Worm (Caenorhabditis elegans) whole organism, L3 larva: Measurements from ENCODE around the gene spp-22.

Experiments
- R02D3.7 ChIP-seq: fragments of 150-350 bp; optimal IDR thresholded peaks from 2 replicates; lab custom pipeline; 2014; ENCODE audit warnings: missing biosample characterization, missing genetic modification characterization
- ZK546.5 ChIP-seq: sonication (generic microtip); optimal IDR thresholded peaks from 2 replicates; lab custom pipeline; 2017; ENCODE audit warnings: missing biosample characterization, missing genetic modification characterization
- aly-2 ChIP-seq: fragments of 150-350 bp; optimal IDR thresholded peaks from 2 replicates; lab custom pipeline; 2014; ENCODE audit warnings: missing biosample characterization, missing genetic modification characterization
- ama-1 ChIP-seq: fragments of 150-350 bp; optimal IDR thresholded peaks from 2 replicates; lab custom pipeline; 2018
- ceh-16 ChIP-seq: sonication (generic microtip); optimal IDR thresholded peaks from 2 replicates; lab custom pipeline; 2017; ENCODE audit warnings: missing biosample characterization, missing genetic modification characterization
- ceh-28 ChIP-seq: fragments of 150-350 bp; optimal IDR thresholded peaks from 2 replicates; lab custom pipeline; 2014; ENCODE audit warnings: missing biosample characterization, missing genetic modification reagents, missing genetic modification characterization
- ceh-82 ChIP-seq: fragments of 150-350 bp; optimal IDR thresholded peaks from 2 replicates; lab custom pipeline; 2014; ENCODE audit warnings: missing biosample characterization, missing genetic modification characterization
- ceh-9 ChIP-seq: sonication (generic microtip); optimal IDR thresholded peaks from 2 replicates; lab custom pipeline; 2018; ENCODE audit warnings: missing biosample characterization, missing genetic modification characterization
- daf-12 ChIP-seq: fragments of 150-350 bp; optimal IDR thresholded peaks from 2 replicates; lab custom pipeline; 2014; ENCODE audit warnings: missing biosample characterization, missing genetic modification reagents, missing genetic modification characterization
- egl-27 ChIP-seq: sonication (generic microtip); optimal IDR thresholded peaks from 4 replicates; lab custom pipeline; 2017; ENCODE audit warnings: missing biosample characterization, missing genetic modification reagents, missing genetic modification characterization
- egl-5 ChIP-seq: fragments of 150-350 bp; optimal IDR thresholded peaks from 2 replicates; lab custom pipeline; 2017; ENCODE audit warnings: missing biosample characterization, missing genetic modification reagents, missing genetic modification characterization, inconsistent platforms
- elt-1 ChIP-seq: fragments of 150-350 bp; optimal IDR thresholded peaks from 2 replicates; lab custom pipeline; 2014; ENCODE audit warnings: missing biosample characterization, missing genetic modification characterization
- elt-2 ChIP-seq: sonication (generic microtip); optimal IDR thresholded peaks from 2 replicates; lab custom pipeline; 2016; ENCODE audit warnings: missing genetic modification reagents, mild to moderate bottlenecking, missing genetic modification characterization, missing compliant biosample characterization
- eor-1 ChIP-seq, 2 experiments: fragments of 150-350 bp; optimal IDR thresholded peaks; 2 replicates each; lab custom pipeline; 2014 to 2018; ENCODE audit warnings: missing biosample characterization in 2 of 2, missing genetic modification characterization in 2 of 2
- fkh-10 ChIP-seq: sonication (generic microtip); optimal IDR thresholded peaks from 2 replicates; lab custom pipeline; 2017; ENCODE audit warnings: missing biosample characterization, missing genetic modification reagents, missing genetic modification characterization
- fkh-2 ChIP-seq: fragments of 150-350 bp; optimal IDR thresholded peaks from 2 replicates; lab custom pipeline; 2014; ENCODE audit warnings: missing biosample characterization, missing genetic modification reagents, missing genetic modification characterization
- fos-1 ChIP-seq: fragments of 150-350 bp; optimal IDR thresholded peaks from 2 replicates; lab custom pipeline; 2014; ENCODE audit warnings: missing biosample characterization, missing genetic modification characterization
- hmg-11 ChIP-seq: sonication (generic microtip); optimal IDR thresholded peaks from 2 replicates; lab custom pipeline; 2016; ENCODE audit warnings: missing genetic modification characterization, missing compliant biosample characterization
- jun-1 ChIP-seq: fragments of 150-350 bp; optimal IDR thresholded peaks from 2 replicates; lab custom pipeline; 2014; ENCODE audit warnings: missing biosample characterization, missing genetic modification reagents, missing genetic modification characterization
- lin-15B ChIP-seq: fragments of 150-350 bp; optimal IDR thresholded peaks from 2 replicates; lab custom pipeline; 2014; ENCODE audit warnings: missing biosample characterization, missing genetic modification characterization
- lin-39 ChIP-seq: fragments of 150-350 bp; optimal IDR thresholded peaks from 2 replicates; lab custom pipeline; 2018; ENCODE audit warnings: missing biosample characterization, missing genetic modification reagents, missing genetic modification characterization
- lsy-12 ChIP-seq: sonication (generic microtip); optimal IDR thresholded peaks from 2 replicates; lab custom pipeline; 2016; ENCODE audit warnings: mild to moderate bottlenecking, missing genetic modification characterization, missing compliant biosample characterization
- mdl-1 ChIP-seq: fragments of 150-350 bp; optimal IDR thresholded peaks from 2 replicates; lab custom pipeline; 2014; ENCODE audit warnings: missing biosample characterization, missing genetic modification characterization
- mml-1 ChIP-seq: fragments of 150-350 bp; sonication (generic microtip); optimal IDR thresholded peaks from 3 replicates; lab custom pipeline; 2014; ENCODE audit warnings: missing biosample characterization, missing genetic modification characterization
- nfya-1 ChIP-seq: sonication (generic microtip); optimal IDR thresholded peaks from 2 replicates; lab custom pipeline; 2017; ENCODE audit warnings: missing genetic modification characterization, mild to moderate bottlenecking, missing compliant biosample characterization, antibody characterized with exemption, moderate library complexity; ENCODE audit not compliant: insufficient read depth
- nhr-11 ChIP-seq: fragments of 150-350 bp; optimal IDR thresholded peaks from 2 replicates; lab custom pipeline; 2014; ENCODE audit warnings: missing biosample characterization, missing genetic modification characterization
- nhr-23 ChIP-seq: fragments of 150-350 bp; optimal IDR thresholded peaks from 2 replicates; lab custom pipeline; 2014; ENCODE audit warnings: missing biosample characterization, missing genetic modification reagents, missing genetic modification characterization
- nhr-237 ChIP-seq: fragments of 150-350 bp; optimal IDR thresholded peaks from 2 replicates; lab custom pipeline; 2014; ENCODE audit warnings: missing biosample characterization, missing genetic modification characterization
- nhr-28 ChIP-seq: fragments of 150-350 bp; optimal IDR thresholded peaks from 2 replicates; lab custom pipeline; 2014; ENCODE audit warnings: missing biosample characterization, missing genetic modification characterization
- nhr-76 ChIP-seq: fragments of 150-350 bp; sonication (generic microtip); optimal IDR thresholded peaks from 5 replicates; lab custom pipeline; 2014; ENCODE audit warnings: missing biosample characterization, missing genetic modification characterization
- pha-4 ChIP-seq: fragments of 150-350 bp; optimal IDR thresholded peaks from 2 replicates; lab custom pipeline; 2014; ENCODE audit warnings: missing biosample characterization, missing genetic modification reagents, missing genetic modification characterization
- pqm-1 ChIP-seq: fragments of 150-350 bp; optimal IDR thresholded peaks from 2 replicates; lab custom pipeline; 2017; ENCODE audit warnings: missing biosample characterization, missing genetic modification characterization, inconsistent platforms
- sea-2 ChIP-seq: fragments of 150-350 bp; sonication (generic microtip); optimal IDR thresholded peaks from 4 replicates; lab custom pipeline; 2014; ENCODE audit warnings: missing biosample characterization, missing genetic modification reagents, missing genetic modification characterization
- skn-1 ChIP-seq: fragments of 150-350 bp; optimal IDR thresholded peaks from 2 replicates; lab custom pipeline; 2014; ENCODE audit warnings: missing biosample characterization, missing genetic modification characterization
- snpc-4 ChIP-seq: fragments of 150-350 bp; optimal IDR thresholded peaks from 2 replicates; lab custom pipeline; 2014; ENCODE audit warnings: missing biosample characterization, missing genetic modification characterization
- tbx-2 ChIP-seq: sonication (generic microtip); optimal IDR thresholded peaks from 2 replicates; lab custom pipeline; 2016; ENCODE audit warnings: mild to moderate bottlenecking, missing genetic modification characterization, missing compliant biosample characterization
- unc-39 ChIP-seq: sonication (generic microtip); optimal IDR thresholded peaks from 4 replicates; lab custom pipeline; 2017; ENCODE audit warnings: missing biosample characterization, missing genetic modification characterization
- unc-62 ChIP-seq: fragments of 150-350 bp; sonication (generic microtip); optimal IDR thresholded peaks from 4 replicates; lab custom pipeline; 2014; ENCODE audit warnings: missing biosample characterization, missing genetic modification reagents, missing genetic modification characterization
- zag-1 ChIP-seq: fragments of 150-350 bp; optimal IDR thresholded peaks from 2 replicates; lab custom pipeline; 2014; ENCODE audit warnings: missing biosample characterization, missing genetic modification characterization
- ztf-11 ChIP-seq: fragments of 150-350 bp; optimal IDR thresholded peaks from 2 replicates; lab custom pipeline; 2014; ENCODE audit warnings: missing biosample characterization, missing genetic modification characterization
- ztf-4 ChIP-seq: fragments of 150-350 bp; optimal IDR thresholded peaks from 2 replicates; lab custom pipeline; 2014; ENCODE audit warnings: missing biosample characterization, missing genetic modification characterization

The spp-22 gene

DNA sequence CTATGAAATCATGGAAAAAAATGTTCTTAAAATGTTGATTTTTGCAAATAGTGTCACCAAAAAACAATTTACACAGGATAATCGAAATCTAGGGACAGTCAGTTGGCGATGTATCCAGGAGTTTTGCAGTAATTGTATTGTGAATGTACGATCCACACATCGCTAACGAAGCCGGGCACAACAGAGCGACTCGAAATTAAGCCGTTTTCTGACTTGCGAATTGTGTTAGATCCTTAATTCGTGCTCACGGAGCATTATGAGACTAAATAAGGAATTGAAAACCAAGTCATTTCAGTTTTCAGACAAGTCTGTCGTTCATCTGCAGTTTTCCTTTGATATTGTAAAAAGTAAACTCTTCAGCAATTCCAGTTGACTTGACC lies 22.6 kb downstream of the spp-22 start:
- no peak for TF ChIP-seq nfya-1 (tag; lab: Kevin White, UChicago)
- no peak for TF ChIP-seq elt-2 (tag; lab: Kevin White, UChicago)
- TF ChIP-seq mdl-1 (tag; lab: Kevin White, UChicago), result no peak
- no peak for TF ChIP-seq sea-2
- no peak for TF ChIP-seq fos-1 (tag; lab: Kevin White, UChicago)
- TF ChIP-seq lin-39 (tag; lab: Kevin White, UChicago), result no peak
- no peak for TF ChIP-seq aly-2 (tag; lab: Kevin White, UChicago)
- TF ChIP-seq nhr-237 (tag; lab: Kevin White, UChicago), result no peak
- TF ChIP-seq mml-1 (tag; lab: Kevin White, UChicago), result no peak
- TF ChIP-seq ceh-28 (tag; lab: Kevin White, UChicago), result no peak
- no peak for TF ChIP-seq ceh-82 (tag; lab: Kevin White, UChicago)
- TF ChIP-seq skn-1 (tag; lab: Kevin White, UChicago), result no peak
- TF ChIP-seq hmg-11 (tag; lab: Kevin White, UChicago), result no peak
- TF ChIP-seq nhr-23 (tag; lab: Kevin White, UChicago), result no peak
- no peak for TF ChIP-seq ztf-11
- TF ChIP-seq, all 47 proteins: peak for 0

DNA sequence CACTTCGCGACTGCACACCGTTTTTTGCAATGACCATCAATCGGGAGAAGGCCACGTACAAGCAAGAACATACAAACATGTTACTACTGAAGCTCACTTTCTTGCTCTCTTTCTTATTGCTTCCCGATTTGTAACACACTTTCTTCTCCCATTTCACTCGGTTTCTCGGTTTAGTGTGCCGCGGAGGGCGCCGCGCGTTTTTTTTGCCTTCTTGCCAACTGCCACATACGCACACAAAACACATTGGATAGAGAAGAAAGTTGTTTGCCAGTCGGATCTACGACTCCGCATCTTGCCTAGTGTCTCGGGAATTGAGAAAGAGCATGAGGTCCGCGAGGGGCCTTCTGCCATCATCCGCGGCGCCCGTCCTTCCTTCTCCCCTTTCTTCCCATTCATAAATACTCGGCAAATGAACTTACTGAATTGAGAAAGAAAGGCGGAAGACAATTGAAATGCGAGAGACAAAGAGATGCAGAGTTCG lies 23.3 kb downstream of the spp-22 start:
- TF ChIP-seq aly-2 (tag; lab: Kevin White, UChicago) (no peak), nhr-11 (tag; lab: Kevin White, UChicago) (no peak), ceh-16 (tag; lab: Kevin White, UChicago) (no peak), pha-4 (peak; percentile 38), fos-1 (tag; lab: Kevin White, UChicago) (no peak), lin-15B (tag; lab: Kevin White, UChicago) (no peak), R02D3.7 (tag; lab: Kevin White, UChicago) (no peak), daf-12 (tag; lab: Kevin White, UChicago) (no peak), sea-2 (no peak), nfya-1 (tag; lab: Kevin White, UChicago) (peak; percentile 78), nhr-76 (tag; lab: Kevin White, UChicago) (no peak), fkh-10 (peak; percentile 92), ZK546.5 (tag; lab: Kevin White, UChicago) (no peak), ceh-82 (tag; lab: Kevin White, UChicago) (no peak), hmg-11 (tag; lab: Kevin White, UChicago) (peak; percentile 55), tbx-2 (tag; lab: Kevin White, UChicago) (peak; percentile 33), nhr-28 (tag; lab: Kevin White, UChicago) (no peak), mdl-1 (tag; lab: Kevin White, UChicago) (no peak), skn-1 (tag; lab: Kevin White, UChicago) (no peak), mml-1 (tag; lab: Kevin White, UChicago) (no peak), snpc-4 (no peak), ceh-9 (tag; lab: Kevin White, UChicago) (no peak), egl-27 (tag; lab: Kevin White, UChicago) (no peak), ama-1 (lab: Kevin White, UChicago) (peak; percentile 41), ceh-28 (tag; lab: Kevin White, UChicago) (no peak), lin-39 (tag; lab: Kevin White, UChicago) (peak; percentile 58), elt-1 (tag; lab: Kevin White, UChicago) (no peak), jun-1 (tag; lab: Kevin White, UChicago) (no peak), pqm-1 (no peak), ztf-4 (tag; lab: Kevin White, UChicago) (no peak), zag-1 (tag; lab: Kevin White, UChicago) (peak; percentile 17), elt-2 (tag; lab: Kevin White, UChicago) (peak; percentile 38), egl-5 (tag; lab: Kevin White, UChicago) (peak; percentile 41), lsy-12 (peak; percentile 53), eor-1 (tag; optimal IDR thresholded peaks at IDR 0.05; lab: Kevin White, UChicago) (no peak), unc-39 (peak; percentile 57), fkh-2 (peak; percentile 44), unc-62 (GFP tag; lab: Kevin White, UChicago) (no peak)
